Worm (Caenorhabditis elegans): Measurements from ENCODE around the gene K04F1.8.

Gene K04F1.8

ce11 chrV:1668216-1668615 is 1.2 kb downstream of the K04F1.8 start, which contains the start of gene irld-42:
Gene irld-42 (plus strand): TSS chrV:1668516.
- TF ChIP-seq mef-2 (tag; optimal IDR thresholded peaks at IDR 0.05) (no peak), lsy-2 (tag; optimal IDR thresholded peaks at IDR 0.05) (no peak), ceh-82 (tag; optimal IDR thresholded peaks at IDR 0.05) (no peak), blmp-1 (tag; optimal IDR thresholded peaks at IDR 0.05) (no peak), C16A3.4 (tag; optimal IDR thresholded peaks at IDR 0.05) (no peak), mab-9 (GFP tag; IDR thresholded peaks at IDR 0.05) (no peak), aly-2 (tag; optimal IDR thresholded peaks at IDR 0.05) (no peak), aha-1 (tag; optimal IDR thresholded peaks at IDR 0.05) (no peak), zip-4 (GFP tag; optimal IDR thresholded peaks at IDR 0.05) (no peak), xbp-1 (tag; optimal IDR thresholded peaks at IDR 0.05) (no peak), lin-35 (GFP tag; optimal IDR thresholded peaks at IDR 0.05) (no peak)

ce11 chrV:1678228-1678627 is 11.2 kb downstream of the K04F1.8 start, which contains the start of gene srw-98:
Gene srw-98 (minus strand): TSS chrV:1678328.
- no peak for TF ChIP-seq pag-3 (tag; optimal IDR thresholded peaks at IDR 0.05; ENCODE audit: borderline replicate concordance, insufficient read depth)
- TF ChIP-seq sup-37 (GFP tag; optimal IDR thresholded peaks at IDR 0.05), result no peak
- TF ChIP-seq C04F5.9 (tag; optimal IDR thresholded peaks at IDR 0.05), result no peak
- TF ChIP-seq ztf-11 (tag; optimal IDR thresholded peaks at IDR 0.05), result no peak
- TF ChIP-seq lin-14 (GFP tag; optimal IDR thresholded peaks at IDR 0.05), result no peak
- no peak for TF ChIP-seq rnt-1 (tag; optimal IDR thresholded peaks at IDR 0.05)
- TF ChIP-seq vab-15 (tag; optimal IDR thresholded peaks at IDR 0.05), result no peak
- no peak for TF ChIP-seq xbp-1 (tag; optimal IDR thresholded peaks at IDR 0.05)
- TF ChIP-seq fos-1 (tag; optimal IDR thresholded peaks at IDR 0.05), result no peak
- no peak for TF ChIP-seq Y116A8C.19 (tag; optimal IDR thresholded peaks at IDR 0.05; ENCODE audit: borderline replicate concordance)
- no peak for TF ChIP-seq tlp-1 (tag; optimal IDR thresholded peaks at IDR 0.05)
- TF ChIP-seq nhr-237 (tag; optimal IDR thresholded peaks at IDR 0.05), result no peak

ce11 chrV:1680770-1681169 is 13.8 kb downstream of the K04F1.8 start, which contains the start of gene srw-91:
Gene srw-91 (minus strand): TSS chrV:1680870.
- TF ChIP-seq nhr-90 (tag; optimal IDR thresholded peaks at IDR 0.05; ENCODE audit: poor library complexity) (no peak), grh-1 (GFP tag; IDR thresholded peaks at IDR 0.05) (no peak), nhr-84 (tag; optimal IDR thresholded peaks at IDR 0.05) (no peak), lsy-2 (tag; optimal IDR thresholded peaks at IDR 0.05) (no peak), nhr-71 (tag; optimal IDR thresholded peaks at IDR 0.05) (no peak), C16A3.4 (tag; optimal IDR thresholded peaks at IDR 0.05) (no peak), ztf-4 (tag; optimal IDR thresholded peaks at IDR 0.05) (no peak), lir-3 (tag; optimal IDR thresholded peaks at IDR 0.05; ENCODE audit: poor library complexity) (no peak), nhr-77 (tag; optimal IDR thresholded peaks at IDR 0.05) (no peak), hlh-4 (tag; optimal IDR thresholded peaks at IDR 0.05) (no peak), egl-27 (tag; optimal IDR thresholded peaks at IDR 0.05) (no peak), lin-35 (GFP tag; optimal IDR thresholded peaks at IDR 0.05) (no peak), ceh-82 (tag; optimal IDR thresholded peaks at IDR 0.05) (no peak), Y116A8C.19 (tag; optimal IDR thresholded peaks at IDR 0.05; ENCODE audit: borderline replicate concordance) (no peak), F16B12.6 (tag; optimal IDR thresholded peaks at IDR 0.05) (no peak), dsc-1 (tag; optimal IDR thresholded peaks at IDR 0.05) (no peak), pqm-1 (tag; optimal IDR thresholded peaks at IDR 0.05) (no peak), C34B4.2 (tag; optimal IDR thresholded peaks at IDR 0.05) (no peak), lin-13 (GFP tag; optimal IDR thresholded peaks at IDR 0.05) (no peak)

- TF ChIP-seq xbp-1 (tag; optimal IDR thresholded peaks at IDR 0.05), result no peak
- no peak for TF ChIP-seq nhr-90 (tag; optimal IDR thresholded peaks at IDR 0.05; ENCODE audit: poor library complexity)
- no peak for TF ChIP-seq grh-1 (GFP tag; IDR thresholded peaks at IDR 0.05)
- TF ChIP-seq fkh-4 (tag; optimal IDR thresholded peaks at IDR 0.05; ENCODE audit: borderline replicate concordance), result no peak
- TF ChIP-seq ces-1 (GFP tag; optimal IDR thresholded peaks at IDR 0.05), result no peak
- TF ChIP-seq dpl-1 (GFP tag; optimal IDR thresholded peaks at IDR 0.05), result no peak
- no peak for TF ChIP-seq hpl-2 (GFP tag; optimal IDR thresholded peaks at IDR 0.05)
- TF ChIP-seq efl-3 (GFP tag; optimal IDR thresholded peaks at IDR 0.05), result no peak
- no peak for TF ChIP-seq lin-14 (GFP tag; optimal IDR thresholded peaks at IDR 0.05)
- TF ChIP-seq nhr-237 (tag; optimal IDR thresholded peaks at IDR 0.05), result no peak
- no peak for TF ChIP-seq ceh-88 (GFP tag; IDR thresholded peaks at IDR 0.05)
- no peak for TF ChIP-seq snu-23 (GFP tag; optimal IDR thresholded peaks at IDR 0.05)
These were observed 15.3 kb downstream of the K04F1.8 start, which contains the start of gene srh-3 for ce11 chrV:1682279-1682678. Gene srh-3 (plus strand): TSS chrV:1682579.
